Fruit fly (Drosophila melanogaster) whole organism, embryonic: Measurements from ENCODE around the gene CG18213.

Source experiments
- B-H2 ChIP-seq: fragments of 200-800 bp; sonication (Bioruptor generic); optimal IDR thresholded peaks from 2 replicates; lab custom pipeline; 2018; ENCODE audit warnings: missing biosample characterization, mild to moderate bottlenecking, missing genetic modification characterization
- Bgb ChIP-seq: fragments of 200-800 bp; sonication (Bioruptor generic); IDR thresholded peaks from 2 replicates; pipeline ENCODE4 v1.3.6; 2022; ENCODE audit warnings: missing biosample characterization, missing genetic modification characterization; ENCODE audit not compliant: partially characterized antibody
- Blimp-1 ChIP-seq: fragments of 200-800 bp; sonication (Bioruptor generic); optimal IDR thresholded peaks from 3 replicates; lab custom pipeline; 2018; ENCODE audit warnings: missing biosample characterization, missing genetic modification characterization, mild to moderate bottlenecking, moderate library complexity, missing genetic modification reagents
- CG11560 ChIP-seq: fragments of 200-800 bp; sonication (Bioruptor generic); IDR thresholded peaks from 3 replicates; pipeline ENCODE4 v1.3.6; 2022; ENCODE audit warnings: missing biosample characterization, missing genetic modification characterization
- CG11695 ChIP-seq: fragments of 200-800 bp; sonication (Bioruptor generic); IDR thresholded peaks from 3 replicates; pipeline ENCODE4 v1.3.6; 2022; ENCODE audit warnings: missing biosample characterization, missing genetic modification characterization
- CG1233 ChIP-seq: fragments of 200-800 bp; sonication (Bioruptor generic); optimal IDR thresholded peaks from 4 replicates; lab custom pipeline; 2018; ENCODE audit warnings: missing biosample characterization, mild to moderate bottlenecking, missing genetic modification characterization
- CG12744 ChIP-seq: fragments of 200-800 bp; sonication (Bioruptor generic); optimal IDR thresholded peaks from 2 replicates; lab custom pipeline; 2016; ENCODE audit warnings: missing biosample characterization, missing genetic modification characterization
- CG12769 ChIP-seq: fragments of 200-800 bp; sonication (Bioruptor generic); optimal IDR thresholded peaks from 2 replicates; lab custom pipeline; 2019; ENCODE audit warnings: missing biosample characterization, mild to moderate bottlenecking, missing genetic modification characterization, moderate library complexity
- CG13624 ChIP-seq: fragments of 200-800 bp; sonication (Bioruptor generic); optimal IDR thresholded peaks from 2 replicates; lab custom pipeline; 2016; ENCODE audit warnings: missing biosample characterization, missing genetic modification characterization
- CG13775 ChIP-seq: fragments of 200-800 bp; sonication (Bioruptor generic); optimal IDR thresholded peaks from 3 replicates; lab custom pipeline; 2017; ENCODE audit warnings: missing biosample characterization, mild to moderate bottlenecking, missing genetic modification characterization
- CG1832 ChIP-seq: fragments of 200-800 bp; sonication (Bioruptor generic); optimal IDR thresholded peaks from 2 replicates; lab custom pipeline; 2017; ENCODE audit warnings: missing biosample characterization, mild to moderate bottlenecking, missing genetic modification characterization, inconsistent platforms
- CG31224 ChIP-seq: fragments of 200-800 bp; sonication (Bioruptor generic); IDR thresholded peaks from 2 replicates; pipeline ENCODE4 v1.3.6; 2022; ENCODE audit warnings: missing biosample characterization, missing genetic modification characterization
- CG34376 ChIP-seq: fragments of 200-800 bp; sonication (Bioruptor generic); optimal IDR thresholded peaks from 2 replicates; lab custom pipeline; 2018; ENCODE audit warnings: missing biosample characterization, mild to moderate bottlenecking, missing genetic modification characterization
- CG4424 ChIP-seq: fragments of 200-800 bp; sonication (Bioruptor generic); optimal IDR thresholded peaks from 3 replicates; lab custom pipeline; 2016; ENCODE audit warnings: missing biosample characterization, missing genetic modification characterization
- CG4730 ChIP-seq: fragments of 200-800 bp; sonication (Bioruptor generic); IDR thresholded peaks from 2 replicates; pipeline ENCODE4 v1.3.6; 2022; ENCODE audit warnings: missing biosample characterization, missing genetic modification characterization
- CG4820 ChIP-seq: fragments of 200-800 bp; sonication (Bioruptor generic); optimal IDR thresholded peaks from 3 replicates; lab custom pipeline; 2016; ENCODE audit warnings: missing biosample characterization, missing genetic modification characterization
- CG5245 ChIP-seq: fragments of 200-800 bp; sonication (Bioruptor generic); optimal IDR thresholded peaks from 3 replicates; lab custom pipeline; 2016; ENCODE audit warnings: missing biosample characterization, missing genetic modification characterization
- CG8281 ChIP-seq: fragments of 200-800 bp; sonication (Bioruptor generic); optimal IDR thresholded peaks from 2 replicates; lab custom pipeline; 2018; ENCODE audit warnings: missing biosample characterization, mild to moderate bottlenecking, missing genetic modification characterization, moderate library complexity
- CG9797 ChIP-seq: fragments of 200-800 bp; sonication (Bioruptor generic); optimal IDR thresholded peaks from 3 replicates; lab custom pipeline; 2018; ENCODE audit warnings: missing biosample characterization, mild to moderate bottlenecking, missing genetic modification characterization
- D ChIP-seq, 2 experiments: fragments of 200-800 bp in 1 of 2; fragments of >200 bp in 1 of 2; sonication (Bioruptor generic) in 1 of 2; optimal IDR thresholded peaks; 2 replicates in 1 of 2; 3 replicates in 1 of 2; lab custom pipeline; 2017; ENCODE audit warnings: mild to moderate bottlenecking in 1 of 2, missing biosample characterization in 1 of 2, missing genetic modification characterization in 1 of 2, missing genetic modification reagents in 1 of 2
- Doc2 ChIP-seq: fragments of 200-800 bp; sonication (Bioruptor generic); IDR thresholded peaks from 2 replicates; pipeline ENCODE4 v1.3.6; 2022; ENCODE audit warnings: missing biosample characterization, missing genetic modification characterization
- Gug ChIP-seq: fragments of 200-800 bp; sonication (Bioruptor generic); IDR thresholded peaks from 4 replicates; pipeline ENCODE4 v1.3.6; 2022; ENCODE audit warnings: missing biosample characterization, missing genetic modification characterization
- Hr51 ChIP-seq, 2 experiments: fragments of 200-800 bp; sonication (Bioruptor generic); optimal IDR thresholded peaks; 2 replicates in 1 of 2; 3 replicates in 1 of 2; lab custom pipeline; 2016 to 2018; ENCODE audit warnings: missing biosample characterization in 2 of 2, missing genetic modification characterization in 2 of 2, mild to moderate bottlenecking in 1 of 2, moderate library complexity in 1 of 2
- Hr78 ChIP-seq, 2 experiments: fragments of 200-800 bp in 1 of 2; fragments of >200 bp in 1 of 2; sonication (Bioruptor generic) in 1 of 2; optimal IDR thresholded peaks; 2 replicates each; lab custom pipeline; 2017 to 2019; ENCODE audit warnings: missing biosample characterization in 2 of 2, missing genetic modification characterization in 2 of 2, mild to moderate bottlenecking in 1 of 2, moderate library complexity in 1 of 2
- Lpt ChIP-seq: fragments of >200 bp; optimal IDR thresholded peaks from 2 replicates; lab custom pipeline; 2018; ENCODE audit warnings: missing biosample characterization, missing genetic modification characterization
- Med ChIP-seq: fragments of 200-800 bp; sonication (Bioruptor generic); peaks from one replicate; lab custom pipeline; 2016; ENCODE audit warnings: missing biosample characterization, missing genetic modification characterization, mild to moderate bottlenecking, inconsistent platforms, moderate library complexity
- NK7.1 ChIP-seq: fragments of 200-800 bp; sonication (Bioruptor generic); optimal IDR thresholded peaks from 3 replicates; lab custom pipeline; 2016; ENCODE audit warnings: missing biosample characterization, missing genetic modification characterization
- Nf-YC ChIP-seq: fragments of 200-800 bp; optimal IDR thresholded peaks from 3 replicates; lab custom pipeline; 2019; ENCODE audit warnings: missing biosample characterization, mild to moderate bottlenecking, missing genetic modification characterization, moderate library complexity
- Oaz ChIP-seq: fragments of 200-800 bp; sonication (Bioruptor generic); IDR thresholded peaks from 2 replicates; pipeline ENCODE4 v1.3.6; 2022; ENCODE audit warnings: missing biosample characterization, missing genetic modification characterization
- Opbp ChIP-seq: fragments of 200-800 bp; sonication (Bioruptor generic); IDR thresholded peaks from 3 replicates; pipeline ENCODE4 v1.3.6; 2022; ENCODE audit warnings: missing biosample characterization, missing genetic modification characterization; ENCODE audit not compliant: partially characterized antibody
- Rx ChIP-seq: fragments of 200-800 bp; sonication (Bioruptor generic); IDR thresholded peaks from 2 replicates; pipeline ENCODE4 v1.3.6; 2022; ENCODE audit warnings: missing biosample characterization, missing genetic modification characterization
- Ssrp ChIP-seq: fragments of 200-800 bp; sonication (Bioruptor generic); optimal IDR thresholded peaks from 2 replicates; lab custom pipeline; 2018; ENCODE audit warnings: missing biosample characterization, mild to moderate bottlenecking, missing genetic modification characterization, moderate library complexity
- TFAM ChIP-seq: fragments of 200-800 bp; sonication (Bioruptor generic); optimal IDR thresholded peaks from 2 replicates; lab custom pipeline; 2017; ENCODE audit warnings: missing biosample characterization, missing genetic modification characterization, inconsistent platforms
- bowl ChIP-seq: fragments of 200-800 bp; sonication (Bioruptor generic); IDR thresholded peaks from 2 replicates; pipeline ENCODE4 v1.3.6; 2022; ENCODE audit warnings: missing biosample characterization, missing genetic modification characterization
- cad ChIP-seq: fragments of >200 bp; optimal IDR thresholded peaks from 2 replicates; lab custom pipeline; 2017; ENCODE audit warnings: missing biosample characterization, missing genetic modification characterization
- chinmo ChIP-seq: fragments of 200-800 bp; sonication (Bioruptor generic); IDR thresholded peaks from 4 replicates; pipeline ENCODE4 v1.3.6; 2022; ENCODE audit warnings: missing biosample characterization, missing genetic modification characterization; ENCODE audit not compliant: partially characterized antibody
- danr ChIP-seq: fragments of 200-800 bp; sonication (Bioruptor generic); IDR thresholded peaks from 2 replicates; pipeline ENCODE4 v1.3.6; 2022; ENCODE audit warnings: missing biosample characterization, missing genetic modification characterization
- disco-r ChIP-seq: fragments of 200-800 bp; sonication (Bioruptor generic); optimal IDR thresholded peaks from 2 replicates; lab custom pipeline; 2016; ENCODE audit warnings: missing biosample characterization, missing genetic modification characterization
- dysf ChIP-seq: fragments of 200-800 bp; sonication (Bioruptor generic); IDR thresholded peaks from 3 replicates; pipeline ENCODE4 v1.3.6; 2022; ENCODE audit warnings: missing biosample characterization, missing genetic modification characterization
- exex ChIP-seq: fragments of 200-800 bp; sonication (Bioruptor generic); optimal IDR thresholded peaks from 4 replicates; lab custom pipeline; 2018; ENCODE audit warnings: missing biosample characterization, mild to moderate bottlenecking, missing genetic modification characterization, moderate library complexity
- fd102C ChIP-seq: fragments of 200-800 bp; sonication (Bioruptor generic); optimal IDR thresholded peaks from 2 replicates; lab custom pipeline; 2018; ENCODE audit warnings: missing biosample characterization, mild to moderate bottlenecking, missing genetic modification characterization, moderate library complexity
- fru ChIP-seq: fragments of >200 bp; optimal IDR thresholded peaks from 2 replicates; lab custom pipeline; 2017
- kay ChIP-seq: fragments of 200-800 bp; sonication (Bioruptor generic); optimal IDR thresholded peaks from 2 replicates; lab custom pipeline; 2016; ENCODE audit warnings: missing biosample characterization, missing genetic modification characterization
- org-1 ChIP-seq: fragments of 200-800 bp; sonication (Bioruptor generic); optimal IDR thresholded peaks from 2 replicates; lab custom pipeline; 2017; ENCODE audit warnings: missing biosample characterization, missing genetic modification characterization
- p53 ChIP-seq: fragments of 200-800 bp; sonication (Bioruptor generic); optimal IDR thresholded peaks from 2 replicates; lab custom pipeline; 2016; ENCODE audit warnings: missing biosample characterization, missing genetic modification characterization
- salm ChIP-seq: fragments of 200-800 bp; sonication (Bioruptor generic); optimal IDR thresholded peaks from 2 replicates; lab custom pipeline; 2018; ENCODE audit warnings: missing biosample characterization, mild to moderate bottlenecking, missing genetic modification characterization
- sc ChIP-seq, 3 experiments: fragments of >200 bp in 2 of 3; fragments of 200-800 bp in 1 of 3; sonication (Bioruptor generic) in 1 of 3; optimal IDR thresholded peaks; 2 replicates in 2 of 3; 3 replicates in 1 of 3; lab custom pipeline; 2017; ENCODE audit warnings: mild to moderate bottlenecking in 1 of 3, missing biosample characterization in 1 of 3, missing genetic modification characterization in 1 of 3, missing genetic modification reagents in 1 of 3
- sim ChIP-seq: fragments of 200-800 bp; sonication (Bioruptor generic); IDR thresholded peaks from 2 replicates; pipeline ENCODE4 v1.3.6; 2022; ENCODE audit warnings: missing biosample characterization, missing genetic modification characterization
- so ChIP-seq: fragments of 200-800 bp; sonication (Bioruptor generic); IDR thresholded peaks from 3 replicates; pipeline ENCODE4 v1.3.6; 2022; ENCODE audit warnings: missing biosample characterization, missing genetic modification characterization
- tio ChIP-seq: fragments of 200-800 bp; sonication (Bioruptor generic); optimal IDR thresholded peaks from 2 replicates; lab custom pipeline; 2017; ENCODE audit warnings: missing biosample characterization, missing genetic modification characterization, inconsistent platforms

The CG18213 gene

DNA sequence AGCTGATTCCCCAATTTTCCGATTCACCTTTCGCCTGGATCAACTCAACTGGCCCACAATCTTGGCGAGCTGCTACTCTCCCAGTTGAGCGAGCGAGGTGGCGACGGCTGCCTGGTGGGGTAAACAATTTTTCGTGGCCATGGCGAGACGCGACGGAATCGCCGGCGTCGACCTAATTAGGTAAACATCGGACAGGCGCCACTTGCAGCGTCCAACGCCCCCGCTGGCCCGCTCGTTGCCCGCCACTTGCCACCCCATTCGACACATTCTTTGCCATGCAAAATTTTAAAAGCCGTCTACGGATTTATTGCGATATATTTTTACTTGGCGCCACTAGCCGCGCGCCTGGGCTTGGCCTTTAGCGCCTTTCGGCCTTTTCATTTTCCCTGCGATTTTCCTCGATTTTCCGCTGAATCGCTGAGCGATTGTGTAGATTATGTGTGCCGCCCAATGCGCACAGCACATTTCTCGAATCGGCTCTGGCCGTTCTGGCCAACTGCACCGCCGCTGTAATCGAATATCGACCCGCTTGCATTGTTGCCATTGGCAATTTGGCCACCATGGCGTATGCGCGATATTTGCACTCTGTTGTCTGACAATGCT, 26.9 kb upstream of the CG18213 start (continued):
- no peak for TF ChIP-seq CG11695 (GFP tag; lab: Robert Waterston, UW)
- no peak for TF ChIP-seq exex (tag; lab: Kevin White, UChicago)
- TF ChIP-seq CG9797 (GFP tag; lab: Kevin White, UChicago), result no peak
- TF ChIP-seq CG4424 (GFP tag; lab: Kevin White, UChicago), result no peak
- no peak for TF ChIP-seq sc (optimal IDR thresholded peaks at IDR 0.05; lab: Kevin White, UChicago)
- TF ChIP-seq sc (GFP tag; optimal IDR thresholded peaks at IDR 0.05; lab: Kevin White, UChicago), result no peak
- no peak for TF ChIP-seq org-1 (GFP tag; lab: Kevin White, UChicago)
- no peak for TF ChIP-seq Opbp (GFP tag; lab: Robert Waterston, UW)
- TF ChIP-seq tio (GFP tag; lab: Kevin White, UChicago), result no peak
- TF ChIP-seq Blimp-1, result no peak
- no peak for TF ChIP-seq Lpt (GFP tag; lab: Kevin White, UChicago)
- no peak for TF ChIP-seq B-H2 (GFP tag; lab: Kevin White, UChicago)
- TF ChIP-seq sim, result 0 out of 2 replicates have a peak, but pooled peaks have one; percentile 5
- peak; percentile 85 for TF ChIP-seq Med
- no peak for TF ChIP-seq NK7.1 (GFP tag; lab: Kevin White, UChicago)
- no peak for TF ChIP-seq CG1233 (GFP tag; lab: Kevin White, UChicago)
- no peak for TF ChIP-seq CG8281 (tag; lab: Kevin White, UChicago)
- 0 out of 4 replicates have a peak, but pooled peaks have one; percentile 52 for TF ChIP-seq chinmo (GFP tag; lab: Robert Waterston, UW)
- TF ChIP-seq CG4820, result no peak
- no peak for TF ChIP-seq cad (GFP tag; lab: Kevin White, UChicago)
- no peak for TF ChIP-seq CG13775 (GFP tag; lab: Kevin White, UChicago)
- TF ChIP-seq CG12769 (tag; lab: Kevin White, UChicago), result peak; percentile 89
- TF ChIP-seq CG1832 (GFP tag; lab: Kevin White, UChicago), result no peak
- TF ChIP-seq Oaz (GFP tag; lab: Robert Waterston, UW), result no peak
- no peak for TF ChIP-seq Doc2
- no peak for TF ChIP-seq dysf (GFP tag; lab: Robert Waterston, UW)
- no peak for TF ChIP-seq CG5245
- 0 out of 2 replicates have a peak, but pooled peaks have one; percentile 4 for TF ChIP-seq CG31224 (GFP tag; lab: Robert Waterston, UW)
- no peak for TF ChIP-seq CG12744
- no peak for TF ChIP-seq Bgb (GFP tag; lab: Robert Waterston, UW)
- TF ChIP-seq Nf-YC (tag; lab: Kevin White, UChicago), result no peak
- no peak for TF ChIP-seq Rx
- TF ChIP-seq CG11560 (tag; lab: Robert Waterston, UW), result no peak
- TF ChIP-seq CG13624, result no peak
- TF ChIP-seq D (optimal IDR thresholded peaks at IDR 0.05; lab: Kevin White, UChicago), result no peak
- no peak for TF ChIP-seq D (GFP tag; optimal IDR thresholded peaks at IDR 0.05; lab: Kevin White, UChicago)
- TF ChIP-seq TFAM (GFP tag; lab: Kevin White, UChicago), result no peak
- TF ChIP-seq fru (lab: Kevin White, UChicago), result no peak
- TF ChIP-seq Hr51 (GFP tag; optimal IDR thresholded peaks at IDR 0.05; lab: Kevin White, UChicago), result no peak
- no peak for TF ChIP-seq Ssrp (tag; lab: Kevin White, UChicago)
- 0 out of 3 replicates have a peak, but pooled peaks have one; percentile 23 for TF ChIP-seq so
- no peak for TF ChIP-seq CG4730
- TF ChIP-seq kay (GFP tag; lab: Kevin White, UChicago), result no peak
- TF ChIP-seq danr, result no peak
- no peak for TF ChIP-seq Gug (GFP tag; lab: Robert Waterston, UW)
- no peak for TF ChIP-seq disco-r (GFP tag; lab: Kevin White, UChicago)
- TF ChIP-seq bowl (GFP tag; lab: Robert Waterston, UW), result no peak
- TF ChIP-seq salm (tag; lab: Kevin White, UChicago), result no peak
- TF ChIP-seq Hr78 (GFP tag; optimal IDR thresholded peaks at IDR 0.05; lab: Kevin White, UChicago), result no peak
- TF ChIP-seq fd102C (GFP tag; lab: Kevin White, UChicago), result no peak
- no peak for TF ChIP-seq p53
- TF ChIP-seq CG34376, result no peak
